Worm (Caenorhabditis elegans) whole organism, L1 larva: ENCODE measurements around the gene set-3.

Experiments
- C04F5.9 ChIP-seq: sonication (generic microtip); optimal IDR thresholded peaks from 2 replicates; lab custom pipeline; 2016; ENCODE audit warnings: missing genetic modification characterization, missing compliant biosample characterization
- C16A3.4 ChIP-seq: fragments of 150-350 bp; optimal IDR thresholded peaks from 2 replicates; lab custom pipeline; 2014; ENCODE audit warnings: missing biosample characterization, missing genetic modification characterization
- alr-1 ChIP-seq: fragments of 200-800 bp; sonication (Bioruptor generic); optimal IDR thresholded peaks from 2 replicates; lab custom pipeline; 2018; ENCODE audit warnings: borderline replicate concordance, mild to moderate bottlenecking, missing genetic modification characterization, missing compliant biosample characterization
- aly-2 ChIP-seq: fragments of 150-350 bp; optimal IDR thresholded peaks from 2 replicates; lab custom pipeline; 2014; ENCODE audit warnings: missing biosample characterization, missing genetic modification characterization
- ama-1 ChIP-seq: fragments of 150-350 bp; optimal IDR thresholded peaks from 2 replicates; lab custom pipeline; 2014
- ceh-90 ChIP-seq: sonication (generic microtip); optimal IDR thresholded peaks from 2 replicates; lab custom pipeline; 2016; ENCODE audit warnings: missing genetic modification characterization, missing compliant biosample characterization
- ces-1 ChIP-seq: fragments of 150-350 bp; optimal IDR thresholded peaks from 2 replicates; lab custom pipeline; 2014; ENCODE audit warnings: missing biosample characterization, missing genetic modification reagents, missing genetic modification characterization
- dpl-1 ChIP-seq, 3 experiments: fragments of 150-350 bp in 2 of 3; sonication (generic microtip) in 1 of 3; optimal IDR thresholded peaks; 2 replicates each; lab custom pipeline; 2014 to 2017; ENCODE audit warnings: missing biosample characterization in 3 of 3, missing genetic modification characterization in 3 of 3, missing genetic modification reagents in 3 of 3
- dsc-1 ChIP-seq: sonication (generic microtip); optimal IDR thresholded peaks from 2 replicates; lab custom pipeline; 2016; ENCODE audit warnings: mild to moderate bottlenecking, missing genetic modification characterization, missing compliant biosample characterization
- efl-1 ChIP-seq, 4 experiments: fragments of 150-350 bp; optimal IDR thresholded peaks in 3 of 4; peaks in 1 of 4; 1 replicate in 1 of 4; 2 replicates in 3 of 4; lab custom pipeline; 2014; ENCODE audit warnings: missing biosample characterization in 2 of 4, missing genetic modification characterization in 2 of 4, missing genetic modification reagents in 2 of 4
- egl-13 ChIP-seq: sonication (generic microtip); optimal IDR thresholded peaks from 2 replicates; lab custom pipeline; 2016; ENCODE audit warnings: missing genotype, missing genetic modification reagents, missing genetic modification characterization, missing compliant biosample characterization
- elt-2 ChIP-seq: sonication (generic microtip); optimal IDR thresholded peaks from 2 replicates; lab custom pipeline; 2016; ENCODE audit warnings: missing genetic modification characterization, mild to moderate bottlenecking, inconsistent platforms, missing compliant biosample characterization, missing genetic modification reagents
- elt-3 ChIP-seq, 6 experiments: fragments of 150-350 bp in 1 of 6; sonication (generic microtip); optimal IDR thresholded peaks; 2 replicates each; lab custom pipeline; 2017 to 2018; ENCODE audit warnings: missing biosample characterization in 6 of 6, missing genetic modification characterization in 6 of 6, inconsistent platforms in 1 of 6
- ets-5 ChIP-seq: fragments of 200-800 bp; sonication (Bioruptor generic); IDR thresholded peaks from 2 replicates; pipeline ENCODE4 v1.3.6; 2022; ENCODE audit warnings: missing genetic modification characterization, missing compliant biosample characterization
- fkh-8 ChIP-seq: sonication (generic microtip); optimal IDR thresholded peaks from 2 replicates; lab custom pipeline; 2016; ENCODE audit warnings: mild to moderate bottlenecking, missing genetic modification characterization, missing compliant biosample characterization
- fos-1 ChIP-seq: fragments of 150-350 bp; optimal IDR thresholded peaks from 2 replicates; lab custom pipeline; 2014; ENCODE audit warnings: missing biosample characterization, missing genetic modification characterization
- grh-1 ChIP-seq: fragments of 200-800 bp; sonication (Bioruptor generic); IDR thresholded peaks from 2 replicates; pipeline ENCODE4 v1.3.6; 2022; ENCODE audit warnings: missing genetic modification reagents, missing genetic modification characterization, missing compliant biosample characterization
- hlh-4 ChIP-seq: sonication (generic microtip); optimal IDR thresholded peaks from 2 replicates; lab custom pipeline; 2016; ENCODE audit warnings: mild to moderate bottlenecking, missing genetic modification characterization, missing compliant biosample characterization
- hpl-2 ChIP-seq: fragments of 150-350 bp; optimal IDR thresholded peaks from 2 replicates; lab custom pipeline; 2014; ENCODE audit warnings: missing biosample characterization, missing genetic modification reagents, missing genetic modification characterization
- irx-1 ChIP-seq: sonication (generic microtip); optimal IDR thresholded peaks from 2 replicates; lab custom pipeline; 2016; ENCODE audit warnings: missing genetic modification characterization, missing compliant biosample characterization
- jun-1 ChIP-seq: fragments of 150-350 bp; optimal IDR thresholded peaks from 2 replicates; lab custom pipeline; 2014; ENCODE audit warnings: missing biosample characterization, missing genetic modification reagents, missing genetic modification characterization
- lin-14 ChIP-seq: fragments of 200-800 bp; sonication (Bioruptor generic); optimal IDR thresholded peaks from 2 replicates; lab custom pipeline; 2018; ENCODE audit warnings: mild to moderate bottlenecking, missing genetic modification characterization, moderate library complexity, missing compliant biosample characterization
- lin-15B ChIP-seq: fragments of 150-350 bp; sonication (generic microtip); optimal IDR thresholded peaks from 3 replicates; lab custom pipeline; 2014; ENCODE audit warnings: missing biosample characterization, missing genetic modification characterization
- lin-39 ChIP-seq: fragments of 150-350 bp; optimal IDR thresholded peaks from 2 replicates; lab custom pipeline; 2014; ENCODE audit warnings: missing biosample characterization, missing genetic modification reagents, missing genetic modification characterization
- lir-3 ChIP-seq: sonication (generic microtip); optimal IDR thresholded peaks from 2 replicates; lab custom pipeline; 2016; ENCODE audit warnings: mild to moderate bottlenecking, missing genetic modification characterization, moderate library complexity, missing compliant biosample characterization; ENCODE audit not compliant: poor library complexity
- lsy-2 ChIP-seq, 2 experiments: fragments of 150-350 bp; optimal IDR thresholded peaks; 2 replicates each; lab custom pipeline; 2014; ENCODE audit warnings: missing biosample characterization in 2 of 2, missing genetic modification characterization in 2 of 2
- mdl-1 ChIP-seq, 2 experiments: fragments of 150-350 bp; optimal IDR thresholded peaks; 2 replicates each; lab custom pipeline; 2014 to 2017; ENCODE audit warnings: missing biosample characterization in 2 of 2, missing genetic modification characterization in 2 of 2, inconsistent platforms in 1 of 2
- mep-1 ChIP-seq: fragments of 150-350 bp; optimal IDR thresholded peaks from 2 replicates; lab custom pipeline; 2014; ENCODE audit warnings: missing biosample characterization, missing genetic modification characterization
- nhr-11 ChIP-seq: fragments of 150-350 bp; optimal IDR thresholded peaks from 2 replicates; lab custom pipeline; 2014; ENCODE audit warnings: missing biosample characterization, missing genetic modification characterization
- nhr-20 ChIP-seq: sonication (generic microtip); optimal IDR thresholded peaks from 2 replicates; lab custom pipeline; 2016; ENCODE audit warnings: mild to moderate bottlenecking, missing genetic modification characterization, missing compliant biosample characterization
- nhr-237 ChIP-seq: fragments of 150-350 bp; optimal IDR thresholded peaks from 2 replicates; lab custom pipeline; 2014; ENCODE audit warnings: missing biosample characterization, missing genetic modification characterization
- nhr-47 ChIP-seq: sonication (generic microtip); optimal IDR thresholded peaks from 2 replicates; lab custom pipeline; 2016; ENCODE audit warnings: mild to moderate bottlenecking, missing genetic modification characterization, moderate library complexity, missing compliant biosample characterization
- nhr-71 ChIP-seq: sonication (generic microtip); optimal IDR thresholded peaks from 2 replicates; lab custom pipeline; 2016; ENCODE audit warnings: mild to moderate bottlenecking, missing genetic modification characterization, moderate library complexity, missing compliant biosample characterization
- nhr-76 ChIP-seq: sonication (generic microtip); optimal IDR thresholded peaks from 2 replicates; lab custom pipeline; 2017; ENCODE audit warnings: missing biosample characterization, missing genetic modification characterization
- nhr-77 ChIP-seq: fragments of 150-350 bp; optimal IDR thresholded peaks from 2 replicates; lab custom pipeline; 2014; ENCODE audit warnings: missing biosample characterization, missing genetic modification characterization
- nhr-85 ChIP-seq: sonication (generic microtip); peaks from one replicate; lab custom pipeline; 2016; ENCODE audit warnings: missing genetic modification characterization, inconsistent platforms, missing compliant biosample characterization
- pqm-1 ChIP-seq: sonication (generic microtip); optimal IDR thresholded peaks from 3 replicates; lab custom pipeline; 2017; ENCODE audit warnings: missing biosample characterization, missing genetic modification characterization
- rnt-1 ChIP-seq: sonication (generic microtip); optimal IDR thresholded peaks from 2 replicates; lab custom pipeline; 2016; ENCODE audit warnings: mild to moderate bottlenecking, missing genetic modification characterization, moderate library complexity, missing compliant biosample characterization
- skn-1 ChIP-seq: fragments of 150-350 bp; optimal IDR thresholded peaks from 2 replicates; lab custom pipeline; 2014; ENCODE audit warnings: missing biosample characterization, missing genetic modification characterization
- snpc-4 ChIP-seq: fragments of 150-350 bp; optimal IDR thresholded peaks from 2 replicates; lab custom pipeline; 2014; ENCODE audit warnings: missing biosample characterization, missing genetic modification characterization
- snu-23 ChIP-seq: sonication (generic microtip); optimal IDR thresholded peaks from 2 replicates; lab custom pipeline; 2016; ENCODE audit warnings: missing genetic modification characterization, missing compliant biosample characterization
- sox-4 ChIP-seq: sonication (generic microtip); optimal IDR thresholded peaks from 2 replicates; lab custom pipeline; 2016; ENCODE audit warnings: missing genetic modification characterization, missing compliant biosample characterization
- sptf-1 ChIP-seq: fragments of 150-350 bp; optimal IDR thresholded peaks from 2 replicates; lab custom pipeline; 2014; ENCODE audit warnings: missing biosample characterization, missing genetic modification characterization
- tlp-1 ChIP-seq: fragments of 150-350 bp; optimal IDR thresholded peaks from 2 replicates; lab custom pipeline; 2014; ENCODE audit warnings: missing biosample characterization, missing genetic modification characterization
- unc-130 ChIP-seq: fragments of 150-350 bp; optimal IDR thresholded peaks from 2 replicates; lab custom pipeline; 2017; ENCODE audit warnings: missing biosample characterization, missing genetic modification characterization, inconsistent platforms
- unc-30 ChIP-seq: sonication (generic microtip); optimal IDR thresholded peaks from 2 replicates; lab custom pipeline; 2017; ENCODE audit warnings: missing biosample characterization, missing genetic modification characterization
- unc-62 ChIP-seq: fragments of 150-350 bp; optimal IDR thresholded peaks from 2 replicates; lab custom pipeline; 2014; ENCODE audit warnings: missing biosample characterization, missing genetic modification reagents, missing genetic modification characterization
- unc-86 ChIP-seq: sonication (generic microtip); optimal IDR thresholded peaks from 2 replicates; lab custom pipeline; 2016; ENCODE audit warnings: missing genetic modification characterization, missing compliant biosample characterization
- unc-98 ChIP-seq: fragments of 200-800 bp; sonication (Bioruptor generic); IDR thresholded peaks from 2 replicates; pipeline ENCODE4 v1.3.6; 2022; ENCODE audit warnings: missing genetic modification characterization, missing compliant biosample characterization
- vab-15 ChIP-seq: sonication (generic microtip); optimal IDR thresholded peaks from 2 replicates; lab custom pipeline; 2017; ENCODE audit warnings: missing genotype, mild to moderate bottlenecking, missing genetic modification characterization, missing compliant biosample characterization
- zip-4 ChIP-seq: fragments of 200-800 bp; sonication (Bioruptor generic); optimal IDR thresholded peaks from 2 replicates; lab custom pipeline; 2018; ENCODE audit warnings: mild to moderate bottlenecking, missing genetic modification characterization, moderate library complexity, missing compliant biosample characterization
- ztf-4 ChIP-seq: fragments of 150-350 bp; optimal IDR thresholded peaks from 2 replicates; lab custom pipeline; 2014; ENCODE audit warnings: missing biosample characterization, missing genetic modification characterization

The set-3 gene

ce11 chrIII:9703747-9704605 lies 9.6 kb upstream of the set-3 start (continued):
- TF ChIP-seq ama-1 (lab: Kevin White, UChicago) = no peak
- TF ChIP-seq lin-39 = no peak
- TF ChIP-seq elt-3 (tag; optimal IDR thresholded peaks at IDR 0.05; lab: Kevin White, UChicago) = no peak
- TF ChIP-seq ets-5 (GFP tag; lab: Robert Waterston, UW) = no peak
- TF ChIP-seq pqm-1 (tag; lab: Kevin White, UChicago) = no peak
- TF ChIP-seq nhr-20 (tag; lab: Kevin White, UChicago) = peak; percentile 24
- TF ChIP-seq lin-15B (tag; lab: Kevin White, UChicago) = no peak
- TF ChIP-seq lin-14 (GFP tag; lab: Kevin White, UChicago) = peak; percentile 89
- no peak for TF ChIP-seq unc-62
- TF ChIP-seq ceh-90 (tag; lab: Kevin White, UChicago) = no peak
- no peak for TF ChIP-seq sptf-1
- TF ChIP-seq elt-2 (tag; lab: Kevin White, UChicago) = no peak
- TF ChIP-seq nhr-47 (tag; lab: Kevin White, UChicago) = peak; percentile 62
- no peak for TF ChIP-seq unc-30 (tag; lab: Kevin White, UChicago)
- TF ChIP-seq skn-1 (tag; lab: Kevin White, UChicago) = peak; percentile 33
- no peak for TF ChIP-seq zip-4 (GFP tag; lab: Kevin White, UChicago)
- no peak for TF ChIP-seq grh-1 (GFP tag; lab: Robert Waterston, UW)
- no peak for TF ChIP-seq alr-1 (tag; lab: Kevin White, UChicago)
- TF ChIP-seq fos-1 (tag; lab: Kevin White, UChicago) = no peak
- no peak for TF ChIP-seq nhr-77 (tag; lab: Kevin White, UChicago)
- peak; percentile 55 for TF ChIP-seq mep-1 (tag; lab: Kevin White, UChicago)
- no peak for TF ChIP-seq tlp-1
- peak in 1 of 2 experiments; percentile 67 for TF ChIP-seq lsy-2 (tag; optimal IDR thresholded peaks at IDR 0.05; lab: Kevin White, UChicago)
- no peak for TF ChIP-seq nhr-237 (tag; lab: Kevin White, UChicago)
- no peak for TF ChIP-seq unc-98
- no peak for TF ChIP-seq vab-15
- TF ChIP-seq egl-13 (tag; lab: Kevin White, UChicago) = peak; percentile 30
- TF ChIP-seq aly-2 (tag; lab: Kevin White, UChicago) = no peak
- peak; percentile 76 for TF ChIP-seq dsc-1
- peak; percentile 47 for TF ChIP-seq nhr-85
- TF ChIP-seq snu-23 (GFP tag; lab: Kevin White, UChicago) = peak; percentile 37
- TF ChIP-seq unc-86 (tag; lab: Kevin White, UChicago) = peak; percentile 59
- peak; percentile 33 for TF ChIP-seq rnt-1 (tag; lab: Kevin White, UChicago)
- peak; percentile 82 for TF ChIP-seq fkh-8
- no peak for TF ChIP-seq snpc-4
- TF ChIP-seq mdl-1 (tag; optimal IDR thresholded peaks at IDR 0.05; lab: Kevin White, UChicago) = no peak
- TF ChIP-seq sox-4 (tag; lab: Kevin White, UChicago) = peak; percentile 8
- no peak for TF ChIP-seq hpl-2
- no peak for TF ChIP-seq nhr-11 (tag; lab: Kevin White, UChicago)
- TF ChIP-seq ces-1 (GFP tag; lab: Kevin White, UChicago) = no peak
- TF ChIP-seq jun-1 (tag; lab: Kevin White, UChicago) = no peak
- no peak for TF ChIP-seq C16A3.4
- no peak for TF ChIP-seq C04F5.9
- peak; percentile 51 for TF ChIP-seq nhr-71
- no peak for TF ChIP-seq irx-1 (tag; lab: Kevin White, UChicago)
- no peak for TF ChIP-seq nhr-76 (tag; lab: Kevin White, UChicago)
- TF ChIP-seq unc-130 (tag; lab: Kevin White, UChicago) = no peak
- no peak for TF ChIP-seq efl-1 (optimal IDR thresholded peaks at IDR 0.05; lab: Kevin White, UChicago)
- TF ChIP-seq efl-1 (GFP tag; optimal IDR thresholded peaks at IDR 0.05 in 1 of 2; lab: Kevin White, UChicago) = peak in 1 of 2 experiments; percentile 61
- no peak for TF ChIP-seq ztf-4
- TF ChIP-seq dpl-1 (GFP tag; optimal IDR thresholded peaks at IDR 0.05; lab: Kevin White, UChicago) = peak in 1 of 3 experiments; percentile 6
- no peak for TF ChIP-seq hlh-4 (tag; lab: Kevin White, UChicago)
- no peak for TF ChIP-seq lir-3 (tag; lab: Kevin White, UChicago)
